Fruit fly (Drosophila melanogaster) whole organism, embryonic: ENCODE results near the gene Stat92E.

ENCODE experiments used
- Adf1 ChIP-seq: fragments of 200-800 bp; sonication (Bioruptor generic); IDR thresholded peaks from 2 replicates; pipeline ENCODE4 v1.3.6; 2022; ENCODE audit warnings: missing biosample characterization, missing genetic modification characterization
- Asciz ChIP-seq: fragments of 200-800 bp; sonication (Bioruptor generic); optimal IDR thresholded peaks from 2 replicates; lab custom pipeline; 2017; ENCODE audit warnings: missing biosample characterization, mild to moderate bottlenecking, missing genetic modification characterization, missing genetic modification reagents
- CG1024 ChIP-seq: fragments of 200-800 bp; sonication (Bioruptor generic); IDR thresholded peaks from 2 replicates; pipeline ENCODE4 v1.3.6; 2022; ENCODE audit warnings: missing biosample characterization, missing genetic modification characterization
- CG10321 ChIP-seq: fragments of 200-800 bp; sonication (Bioruptor generic); IDR thresholded peaks from 2 replicates; pipeline ENCODE4 v1.3.6; 2022; ENCODE audit warnings: missing biosample characterization, missing genetic modification characterization
- CG11696 ChIP-seq: fragments of 200-800 bp; sonication (Bioruptor generic); IDR thresholded peaks from 2 replicates; pipeline ENCODE4 v1.3.6; 2022; ENCODE audit warnings: missing biosample characterization, missing genetic modification characterization
- CG12071 ChIP-seq: fragments of 200-800 bp; sonication (Bioruptor generic); optimal IDR thresholded peaks from 3 replicates; lab custom pipeline; 2018; ENCODE audit warnings: missing biosample characterization, mild to moderate bottlenecking, missing genetic modification characterization
- CG13123 ChIP-seq: fragments of 200-800 bp; sonication (Bioruptor generic); optimal IDR thresholded peaks from 2 replicates; lab custom pipeline; 2016; ENCODE audit warnings: missing biosample characterization, missing genetic modification characterization
- CG13894 ChIP-seq: fragments of 200-800 bp; sonication (Bioruptor generic); optimal IDR thresholded peaks from 3 replicates; lab custom pipeline; 2018; ENCODE audit warnings: missing biosample characterization, mild to moderate bottlenecking, missing genetic modification characterization, moderate library complexity
- CG14014 ChIP-seq: fragments of 200-800 bp; sonication (Bioruptor generic); IDR thresholded peaks from 2 replicates; pipeline ENCODE4 v1.3.6; 2022; ENCODE audit warnings: missing biosample characterization, missing genetic modification characterization
- CG14860 ChIP-seq: fragments of 200-800 bp; sonication (Bioruptor generic); IDR thresholded peaks from 3 replicates; pipeline ENCODE4 v1.3.6; 2022; ENCODE audit warnings: missing biosample characterization, missing genetic modification characterization; ENCODE audit not compliant: partially characterized antibody
- CG1529 ChIP-seq: fragments of 200-800 bp; sonication (Bioruptor generic); optimal IDR thresholded peaks from 3 replicates; lab custom pipeline; 2018; ENCODE audit warnings: missing biosample characterization, missing genetic modification characterization
- CG18764 ChIP-seq: fragments of 200-800 bp; sonication (Bioruptor generic); optimal IDR thresholded peaks from 3 replicates; lab custom pipeline; 2016; ENCODE audit warnings: missing biosample characterization, missing genetic modification characterization
- CG2875 ChIP-seq: fragments of 200-800 bp; sonication (Bioruptor generic); optimal IDR thresholded peaks from 2 replicates; lab custom pipeline; 2017; ENCODE audit warnings: missing biosample characterization, mild to moderate bottlenecking, missing genetic modification characterization, missing genetic modification reagents
- CG30020 ChIP-seq: fragments of 200-800 bp; optimal IDR thresholded peaks from 2 replicates; lab custom pipeline; 2019; ENCODE audit warnings: missing biosample characterization, mild to moderate bottlenecking, missing genetic modification characterization, moderate library complexity
- CG32767 ChIP-seq: fragments of 200-800 bp; sonication (Bioruptor generic); IDR thresholded peaks from 2 replicates; pipeline ENCODE4 v1.3.6; 2022; ENCODE audit warnings: missing biosample characterization, missing genetic modification characterization
- CG3281 ChIP-seq: fragments of 200-800 bp; sonication (Bioruptor generic); optimal IDR thresholded peaks from 3 replicates; lab custom pipeline; 2017; ENCODE audit warnings: missing biosample characterization, mild to moderate bottlenecking, missing genetic modification characterization
- CG34376 ChIP-seq: fragments of 200-800 bp; sonication (Bioruptor generic); optimal IDR thresholded peaks from 2 replicates; lab custom pipeline; 2018; ENCODE audit warnings: missing biosample characterization, mild to moderate bottlenecking, missing genetic modification characterization
- CG4424 ChIP-seq: fragments of 200-800 bp; sonication (Bioruptor generic); optimal IDR thresholded peaks from 3 replicates; lab custom pipeline; 2016; ENCODE audit warnings: missing biosample characterization, missing genetic modification characterization
- CG4707 ChIP-seq: fragments of 200-800 bp; sonication (Bioruptor generic); optimal IDR thresholded peaks from 2 replicates; lab custom pipeline; 2018; ENCODE audit warnings: missing biosample characterization, mild to moderate bottlenecking, missing genetic modification characterization, moderate library complexity
- CG6854 ChIP-seq: fragments of 200-800 bp; sonication (Bioruptor generic); optimal IDR thresholded peaks from 3 replicates; lab custom pipeline; 2017; ENCODE audit warnings: missing biosample characterization, mild to moderate bottlenecking, missing genetic modification characterization
- CG8359 ChIP-seq: fragments of 200-800 bp; sonication (Bioruptor generic); optimal IDR thresholded peaks from 2 replicates; lab custom pipeline; 2017; ENCODE audit warnings: missing biosample characterization, mild to moderate bottlenecking, missing genetic modification characterization, borderline replicate concordance
- CG9817 ChIP-seq: fragments of 200-800 bp; sonication (Bioruptor generic); optimal IDR thresholded peaks from 2 replicates; lab custom pipeline; 2018; ENCODE audit warnings: missing biosample characterization, mild to moderate bottlenecking, missing genetic modification characterization, moderate library complexity
- CG9932 ChIP-seq: fragments of 200-800 bp; sonication (Bioruptor generic); IDR thresholded peaks from 2 replicates; pipeline ENCODE4 v1.3.6; 2022; ENCODE audit warnings: missing biosample characterization, missing genetic modification characterization
- CHES-1-like ChIP-seq: fragments of 200-800 bp; sonication (Bioruptor generic); optimal IDR thresholded peaks from 2 replicates; lab custom pipeline; 2016; ENCODE audit warnings: missing biosample characterization, missing genetic modification characterization
- CrebB ChIP-seq: fragments of 200-800 bp; sonication (Bioruptor generic); optimal IDR thresholded peaks from 3 replicates; lab custom pipeline; 2018; ENCODE audit warnings: missing biosample characterization, mild to moderate bottlenecking, missing genetic modification characterization
- D19A ChIP-seq: fragments of 200-800 bp; optimal IDR thresholded peaks from 3 replicates; lab custom pipeline; 2019; ENCODE audit warnings: missing biosample characterization, mild to moderate bottlenecking, missing genetic modification characterization, moderate library complexity
- Dad ChIP-seq: fragments of 200-800 bp; sonication (Bioruptor generic); optimal IDR thresholded peaks from 3 replicates; lab custom pipeline; 2016; ENCODE audit warnings: missing biosample characterization, missing genetic modification characterization
- Dref ChIP-seq: fragments of 200-800 bp; sonication (Bioruptor generic); IDR thresholded peaks from 2 replicates; pipeline ENCODE4 v1.3.6; 2022; ENCODE audit warnings: missing biosample characterization, missing genetic modification characterization
- ERR ChIP-seq: fragments of 200-800 bp; sonication (Bioruptor generic); optimal IDR thresholded peaks from 2 replicates; lab custom pipeline; 2016; ENCODE audit warnings: missing biosample characterization, missing genetic modification characterization
- Gug ChIP-seq: fragments of 200-800 bp; sonication (Bioruptor generic); IDR thresholded peaks from 4 replicates; pipeline ENCODE4 v1.3.6; 2022; ENCODE audit warnings: missing biosample characterization, missing genetic modification characterization
- NK7.1 ChIP-seq: fragments of 200-800 bp; sonication (Bioruptor generic); optimal IDR thresholded peaks from 3 replicates; lab custom pipeline; 2016; ENCODE audit warnings: missing biosample characterization, missing genetic modification characterization
- Oli ChIP-seq: fragments of 200-800 bp; sonication (Bioruptor generic); optimal IDR thresholded peaks from 2 replicates; lab custom pipeline; 2018; ENCODE audit warnings: missing biosample characterization, mild to moderate bottlenecking, missing genetic modification characterization, moderate library complexity
- Pdp1 ChIP-seq, 2 experiments: fragments of 200-800 bp; sonication (Bioruptor generic); optimal IDR thresholded peaks; 3 replicates each; lab custom pipeline; 2016; ENCODE audit warnings: missing biosample characterization in 2 of 2, missing genetic modification characterization in 2 of 2, mild to moderate bottlenecking in 1 of 2, moderate library complexity in 1 of 2
- Ravus ChIP-seq: fragments of 200-800 bp; sonication (Bioruptor generic); IDR thresholded peaks from 2 replicates; pipeline ENCODE4 v1.3.6; 2022; ENCODE audit warnings: missing biosample characterization, missing genetic modification characterization
- YL-1 ChIP-seq: fragments of 200-800 bp; sonication (Bioruptor generic); optimal IDR thresholded peaks from 3 replicates; lab custom pipeline; 2017; ENCODE audit warnings: missing biosample characterization, mild to moderate bottlenecking, missing genetic modification characterization
- abd-A ChIP-seq: fragments of 200-800 bp; sonication (Bioruptor generic); optimal IDR thresholded peaks from 3 replicates; lab custom pipeline; 2019; ENCODE audit warnings: missing biosample characterization, mild to moderate bottlenecking, missing genetic modification characterization, moderate library complexity
- corto ChIP-seq: fragments of 200-800 bp; sonication (Bioruptor generic); optimal IDR thresholded peaks from 2 replicates; lab custom pipeline; 2016; ENCODE audit warnings: missing biosample characterization, mild to moderate bottlenecking, missing genetic modification characterization, moderate library complexity
- gce ChIP-seq: fragments of 200-800 bp; sonication (Bioruptor generic); IDR thresholded peaks from 3 replicates; pipeline ENCODE4 v1.3.6; 2022; ENCODE audit warnings: missing biosample characterization, missing genetic modification characterization
- grau ChIP-seq: fragments of 200-800 bp; optimal IDR thresholded peaks from 3 replicates; lab custom pipeline; 2019; ENCODE audit warnings: missing biosample characterization, mild to moderate bottlenecking, missing genetic modification characterization, moderate library complexity
- hbn ChIP-seq: fragments of 200-800 bp; sonication (Bioruptor generic); IDR thresholded peaks from 2 replicates; pipeline ENCODE4 v1.3.6; 2022; ENCODE audit warnings: missing biosample characterization, missing genetic modification characterization; ENCODE audit not compliant: partially characterized antibody
- lbe ChIP-seq: fragments of 200-800 bp; sonication (Bioruptor generic); optimal IDR thresholded peaks from 2 replicates; lab custom pipeline; 2016; ENCODE audit warnings: missing biosample characterization, mild to moderate bottlenecking, missing genetic modification characterization
- mld ChIP-seq: fragments of 200-800 bp; sonication (Bioruptor generic); IDR thresholded peaks from 3 replicates; pipeline ENCODE4 v1.3.6; 2022; ENCODE audit warnings: missing biosample characterization, missing genetic modification characterization; ENCODE audit not compliant: partially characterized antibody
- pan ChIP-seq, 4 experiments: fragments of >200 bp in 3 of 4; fragments of 200-800 bp in 1 of 4; sonication (Bioruptor generic) in 1 of 4; optimal IDR thresholded peaks in 3 of 4; IDR thresholded peaks in 1 of 4; 2 replicates each; pipeline versions ENCODE4 v1.3.6 to Lab custom; 2017 to 2022; ENCODE audit warnings: missing biosample characterization in 2 of 4, missing genetic modification characterization in 2 of 4, mixed read lengths in 1 of 4
- pb ChIP-seq: fragments of 200-800 bp; sonication (Bioruptor generic); optimal IDR thresholded peaks from 3 replicates; lab custom pipeline; 2016; ENCODE audit warnings: missing biosample characterization, missing genetic modification characterization
- peb ChIP-seq: fragments of 200-800 bp; sonication (Bioruptor generic); IDR thresholded peaks from 2 replicates; pipeline ENCODE4 v1.3.6; 2022; ENCODE audit warnings: missing biosample characterization, missing genetic modification characterization
- ro ChIP-seq: fragments of 200-800 bp; sonication (Bioruptor generic); IDR thresholded peaks from 2 replicates; pipeline ENCODE4 v1.3.6; 2022; ENCODE audit warnings: missing biosample characterization, missing genetic modification characterization
- schlank ChIP-seq: fragments of 200-800 bp; sonication (Bioruptor generic); optimal IDR thresholded peaks from 2 replicates; lab custom pipeline; 2018; ENCODE audit warnings: missing biosample characterization, mild to moderate bottlenecking, missing genetic modification characterization
- stwl ChIP-seq: fragments of 200-800 bp; sonication (Bioruptor generic); optimal IDR thresholded peaks from 3 replicates; lab custom pipeline; 2018; ENCODE audit warnings: missing biosample characterization, mild to moderate bottlenecking, missing genetic modification characterization, moderate library complexity
- wdn ChIP-seq: fragments of 200-800 bp; sonication (Bioruptor generic); IDR thresholded peaks from 2 replicates; pipeline ENCODE4 v1.3.6; 2022; ENCODE audit warnings: missing biosample characterization, missing genetic modification characterization
- z ChIP-seq: fragments of 200-800 bp; sonication (Bioruptor generic); IDR thresholded peaks from 3 replicates; pipeline ENCODE4 v1.3.6; 2022; ENCODE audit warnings: missing biosample characterization, missing genetic modification characterization
- zen ChIP-seq: fragments of 200-800 bp; sonication (Bioruptor generic); optimal IDR thresholded peaks from 3 replicates; lab custom pipeline; 2018; ENCODE audit warnings: missing biosample characterization, mild to moderate bottlenecking, missing genetic modification characterization, moderate library complexity

Stat92E gene

dm6 chr3R:20588480-20588785 is 36.3 kb upstream of the Stat92E start, which contains the start of gene Srp72 (continued):
- TF ChIP-seq CG13123 (GFP tag; lab: Kevin White, UChicago) (no peak), wdn (GFP tag; lab: Robert Waterston, UW) (no peak), YL-1 (GFP tag; lab: Kevin White, UChicago) (peak; percentile 54), CG10321 (GFP tag; lab: Robert Waterston, UW) (no peak), NK7.1 (GFP tag; lab: Kevin White, UChicago) (no peak), CG14860 (no peak), CG12071 (no peak), CG9932 (GFP tag; lab: Robert Waterston, UW) (peak; percentile 64), CG30020 (tag; lab: Kevin White, UChicago) (peak; percentile 38), CG11696 (no peak), ERR (GFP tag; lab: Kevin White, UChicago) (no peak), zen (peak; percentile 80), D19A (tag; lab: Kevin White, UChicago) (peak; percentile 20), Pdp1 (GFP tag; optimal IDR thresholded peaks at IDR 0.05; lab: Kevin White, UChicago) (peak in 1 of 2 experiments; percentile 2), CG14014 (GFP tag; lab: Robert Waterston, UW) (peak; percentile 47; the same call in 1 of the 2 replicates), Asciz (no peak), stwl (tag; lab: Kevin White, UChicago) (peak; percentile 59), z (no peak), Oli (tag; lab: Kevin White, UChicago) (peak; percentile 24), abd-A (tag; lab: Kevin White, UChicago) (no peak), CG1024 (GFP tag; lab: Robert Waterston, UW) (no peak), pan (optimal IDR thresholded peaks at IDR 0.05; lab: Kevin White, UChicago) (no peak), pan (GFP tag; optimal IDR thresholded peaks at IDR 0.05 in 1 of 2, IDR thresholded peaks at IDR 0.05 in 1 of 2) (peak in 1 of 2 experiments; percentile 65), CG34376 (GFP tag; lab: Kevin White, UChicago) (peak; percentile 33), CG18764 (GFP tag; lab: Kevin White, UChicago) (peak; percentile 53), CG4707 (GFP tag; lab: Kevin White, UChicago) (no peak), CG8359 (GFP tag; lab: Kevin White, UChicago) (no peak), pb (GFP tag; lab: Kevin White, UChicago) (no peak), CHES-1-like (GFP tag; lab: Kevin White, UChicago) (no peak), mld (GFP tag; lab: Robert Waterston, UW) (no peak), Ravus (GFP tag; lab: Robert Waterston, UW) (no peak), CrebB (tag; lab: Kevin White, UChicago) (no peak), Gug (peak; percentile 48; the same call in 1 of the 4 replicates), lbe (GFP tag; lab: Kevin White, UChicago) (no peak), Dad (GFP tag; lab: Kevin White, UChicago) (no peak), grau (tag; lab: Kevin White, UChicago) (peak; percentile 41), schlank (no peak), CG32767 (no peak; the same call in 1 of the 2 replicates), CG3281 (GFP tag; lab: Kevin White, UChicago) (peak; percentile 42), peb (no peak), CG1529 (peak; percentile 23), CG9817 (peak; percentile 44), hbn (GFP tag; lab: Robert Waterston, UW) (no peak), CG2875 (peak; percentile 16), gce (GFP tag; lab: Robert Waterston, UW) (no peak), CG4424 (peak; percentile 66), Dref (GFP tag; lab: Robert Waterston, UW) (no peak), CG13894 (no peak), corto (GFP tag; lab: Kevin White, UChicago) (no peak), CG6854 (no peak), Adf1 (GFP tag; lab: Robert Waterston, UW) (no peak), ro (GFP tag; lab: Robert Waterston, UW) (no peak)
